Fruit fly (Drosophila melanogaster) whole organism, pupa: Measurements from ENCODE around the gene CG9135.

ENCODE experiments used
- CG12605 ChIP-seq: fragments of 200-800 bp; sonication (Bioruptor generic); IDR thresholded peaks from 2 replicates; pipeline ENCODE4 v1.3.6; 2022; ENCODE audit warnings: missing biosample characterization, missing genetic modification characterization
- CG17806 ChIP-seq: fragments of 200-800 bp; sonication (Bioruptor generic); optimal IDR thresholded peaks from 2 replicates; lab custom pipeline; 2018; ENCODE audit warnings: missing biosample characterization, mild to moderate bottlenecking, missing genetic modification characterization, moderate library complexity
- CG34367 ChIP-seq: fragments of 200-800 bp; sonication (Bioruptor generic); optimal IDR thresholded peaks from 2 replicates; lab custom pipeline; 2018; ENCODE audit warnings: missing biosample characterization, mild to moderate bottlenecking, missing genetic modification characterization
- CG8159 ChIP-seq: fragments of 200-800 bp; sonication (Bioruptor generic); optimal IDR thresholded peaks from 3 replicates; lab custom pipeline; 2018; ENCODE audit warnings: missing biosample characterization, mild to moderate bottlenecking, missing genetic modification characterization, moderate library complexity
- D1 ChIP-seq: fragments of 200-800 bp; sonication (Bioruptor generic); optimal IDR thresholded peaks from 2 replicates; lab custom pipeline; 2018; ENCODE audit warnings: missing biosample characterization, mild to moderate bottlenecking, missing genetic modification characterization, moderate library complexity
- Snoo ChIP-seq: fragments of 200-800 bp; sonication (Bioruptor generic); optimal IDR thresholded peaks from 3 replicates; lab custom pipeline; 2017; ENCODE audit warnings: missing biosample characterization, mild to moderate bottlenecking, missing genetic modification characterization, inconsistent platforms

DNA sequence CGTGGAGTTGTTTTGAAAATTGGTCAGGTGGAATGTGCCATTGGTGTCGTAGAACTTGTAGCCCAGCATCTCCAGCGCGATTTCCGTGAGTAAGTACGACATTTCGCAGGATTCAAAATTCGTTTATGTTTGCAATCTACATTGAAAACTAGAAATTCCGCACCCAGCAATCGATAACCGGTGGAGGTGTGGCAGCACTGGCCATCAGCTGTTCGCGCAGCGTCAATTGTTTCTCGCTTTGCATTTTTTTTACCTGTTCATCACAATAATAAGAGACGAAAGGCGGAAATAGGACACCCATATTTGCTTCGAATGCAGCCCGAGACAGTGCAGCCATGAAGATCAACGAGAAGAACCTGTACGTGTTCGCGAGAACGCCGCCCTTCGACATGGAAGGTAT is 2.1 kb upstream of the CG9135 start, which contains the start of the genes CG34179 and slmo:
- TF ChIP-seq D1 (tag; lab: Kevin White, UChicago) (no peak), CG34367 (tag; lab: Kevin White, UChicago) (no peak), Snoo (tag; lab: Kevin White, UChicago) (no peak), CG8159 (tag; lab: Kevin White, UChicago) (no peak), CG17806 (tag; lab: Kevin White, UChicago) (no peak), CG12605 (GFP tag; lab: Robert Waterston, UW) (no peak)
